Worm (Caenorhabditis elegans) whole organism, L3 larva: ENCODE data around the gene fis-2.

Experiments
- nhr-11 ChIP-seq: fragments of 150-350 bp; optimal IDR thresholded peaks from 2 replicates; lab custom pipeline; 2014; ENCODE audit warnings: missing biosample characterization, missing genetic modification characterization
- nhr-237 ChIP-seq: fragments of 150-350 bp; optimal IDR thresholded peaks from 2 replicates; lab custom pipeline; 2014; ENCODE audit warnings: missing biosample characterization, missing genetic modification characterization
- nhr-77 ChIP-seq: fragments of 150-350 bp; optimal IDR thresholded peaks from 2 replicates; lab custom pipeline; 2014; ENCODE audit warnings: missing biosample characterization, missing genetic modification characterization
- snpc-4 ChIP-seq: fragments of 150-350 bp; optimal IDR thresholded peaks from 2 replicates; lab custom pipeline; 2014; ENCODE audit warnings: missing biosample characterization, missing genetic modification characterization

ce11 chrX:8247088-8247487, 37.9 kb downstream of the fis-2 start:
- no peak for TF ChIP-seq nhr-237 (tag; lab: Kevin White, UChicago)
- no peak for TF ChIP-seq snpc-4
- no peak for TF ChIP-seq nhr-11 (tag; lab: Kevin White, UChicago)
- TF ChIP-seq nhr-77 (tag; lab: Kevin White, UChicago), result no peak
